Worm (Caenorhabditis elegans) whole organism, early embryonic: ENCODE measurements around the gene jun-1.

ENCODE experiments used
- B0310.2 ChIP-seq: sonication (generic microtip); optimal IDR thresholded peaks from 2 replicates; lab custom pipeline; 2016; ENCODE audit warnings: mild to moderate bottlenecking, missing genetic modification characterization, missing compliant biosample characterization
- F13C5.2 ChIP-seq: sonication (generic microtip); optimal IDR thresholded peaks from 2 replicates; lab custom pipeline; 2017; ENCODE audit warnings: mild to moderate bottlenecking, missing genetic modification characterization, inconsistent platforms, missing compliant biosample characterization
- aly-1 ChIP-seq: sonication (generic microtip); optimal IDR thresholded peaks from 2 replicates; lab custom pipeline; 2016; ENCODE audit warnings: missing genetic modification characterization, missing compliant biosample characterization
- ama-1 ChIP-seq: fragments of 150-350 bp; optimal IDR thresholded peaks from 2 replicates; lab custom pipeline; 2014
- ceh-13 ChIP-seq: fragments of 200-800 bp; sonication (Bioruptor generic); optimal IDR thresholded peaks from 2 replicates; lab custom pipeline; 2018; ENCODE audit warnings: mild to moderate bottlenecking, missing genetic modification characterization, missing compliant biosample characterization
- ceh-36 ChIP-seq: sonication (generic microtip); optimal IDR thresholded peaks from 2 replicates; lab custom pipeline; 2016; ENCODE audit warnings: missing genetic modification characterization, inconsistent platforms, missing compliant biosample characterization
- ets-7 ChIP-seq: sonication (generic microtip); optimal IDR thresholded peaks from 2 replicates; lab custom pipeline; 2016; ENCODE audit warnings: missing genotype, missing genetic modification characterization, missing compliant biosample characterization
- flt-1 ChIP-seq: fragments of 200-800 bp; sonication (Bioruptor generic); IDR thresholded peaks from 2 replicates; pipeline ENCODE4 v1.3.6; 2022; ENCODE audit warnings: missing genetic modification characterization, missing compliant biosample characterization
- hmbx-1 ChIP-seq: sonication (generic microtip); optimal IDR thresholded peaks from 2 replicates; lab custom pipeline; 2016; ENCODE audit warnings: mild to moderate bottlenecking, missing genetic modification characterization, missing compliant biosample characterization
- hmg-4 ChIP-seq: fragments of 200-800 bp; sonication (Bioruptor generic); optimal IDR thresholded peaks from 2 replicates; lab custom pipeline; 2018; ENCODE audit warnings: mild to moderate bottlenecking, missing genetic modification characterization, missing compliant biosample characterization
- hnd-1 ChIP-seq: sonication (generic microtip); optimal IDR thresholded peaks from 2 replicates; lab custom pipeline; 2016; ENCODE audit warnings: missing genetic modification characterization, missing compliant biosample characterization
- pes-1 ChIP-seq: fragments of 200-800 bp; sonication (Bioruptor generic); IDR thresholded peaks from 2 replicates; pipeline ENCODE4 v1.3.6; 2022; ENCODE audit warnings: missing genetic modification reagents, missing genetic modification characterization, missing compliant biosample characterization
- scrt-1 ChIP-seq: fragments of 200-800 bp; sonication (Bioruptor generic); IDR thresholded peaks from 2 replicates; pipeline ENCODE4 v1.3.6; 2022; ENCODE audit warnings: missing genetic modification characterization, missing compliant biosample characterization
- sea-1 ChIP-seq: fragments of 200-800 bp; sonication (Bioruptor generic); conservative IDR thresholded peaks from 2 replicates; pipeline ENCODE4 v1.3.6; 2022; ENCODE audit warnings: missing genetic modification characterization, missing compliant biosample characterization
- tbx-11 ChIP-seq: fragments of 200-800 bp; sonication (Bioruptor generic); IDR thresholded peaks from 2 replicates; pipeline ENCODE4 v1.3.6; 2022; ENCODE audit warnings: missing genetic modification characterization, missing compliant biosample characterization
- tbx-37 ChIP-seq: fragments of 200-800 bp; sonication (Bioruptor generic); conservative IDR thresholded peaks from 2 replicates; pipeline ENCODE4 v1.3.6; 2022; ENCODE audit warnings: missing genetic modification reagents, missing genetic modification characterization, missing compliant biosample characterization
- tra-4 ChIP-seq: sonication (generic microtip); optimal IDR thresholded peaks from 2 replicates; lab custom pipeline; 2017; ENCODE audit warnings: missing genetic modification characterization, missing compliant biosample characterization

Gene jun-1

ce11 chrII:9132338-9132737 lies 19.4 kb downstream of the jun-1 start:
- TF ChIP-seq hmbx-1 (tag; lab: Kevin White, UChicago) (no peak), hmg-4 (GFP tag; lab: Kevin White, UChicago) (no peak), flt-1 (no peak), ama-1 (lab: Kevin White, UChicago) (no peak), scrt-1 (GFP tag; lab: Robert Waterston, UW) (no peak), tra-4 (tag; lab: Kevin White, UChicago) (no peak), ceh-36 (no peak), ets-7 (no peak), tbx-11 (no peak), aly-1 (no peak)

- TF ChIP-seq ets-7 (no peak), tbx-11 (no peak), B0310.2 (tag; lab: Kevin White, UChicago) (no peak), hnd-1 (tag; lab: Kevin White, UChicago) (no peak), tbx-37 (GFP tag; lab: Robert Waterston, UW) (no peak), hmg-4 (GFP tag; lab: Kevin White, UChicago) (no peak), F13C5.2 (tag; lab: Kevin White, UChicago) (no peak), flt-1 (no peak), ceh-13 (GFP tag; lab: Kevin White, UChicago) (no peak), sea-1 (GFP tag; lab: Robert Waterston, UW) (no peak), ama-1 (lab: Kevin White, UChicago) (no peak), scrt-1 (GFP tag; lab: Robert Waterston, UW) (no peak), pes-1 (GFP tag; lab: Robert Waterston, UW) (no peak), hmbx-1 (tag; lab: Kevin White, UChicago) (no peak), aly-1 (no peak), ceh-36 (no peak), tra-4 (tag; lab: Kevin White, UChicago) (no peak)
Observed at ce11 chrII:9135878-9136277, 22.9 kb downstream of the jun-1 start, which contains the start of gene nlp-78. nlp-78 (plus strand) TSS chrII:9136178.

DNA sequence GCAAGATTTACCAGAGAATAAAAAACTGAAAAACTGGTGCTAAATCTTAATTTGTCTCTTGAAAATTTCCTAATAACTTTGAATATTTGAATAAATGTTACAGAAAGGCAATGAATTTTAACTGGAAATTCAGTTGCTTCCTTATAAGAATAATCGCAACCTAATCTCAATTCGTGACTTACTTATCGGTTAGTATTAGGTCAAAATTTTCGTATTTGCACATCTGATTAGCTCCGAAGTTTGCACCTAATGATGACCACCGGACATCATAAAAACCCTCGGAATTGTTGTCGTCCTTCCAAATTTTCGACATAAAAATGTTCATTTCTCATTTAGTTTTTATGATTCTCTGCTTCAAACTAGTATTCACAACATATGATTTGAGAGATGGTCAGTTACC lies 24.8 kb downstream of the jun-1 start, which contains the start of gene C16D2.3:
TSS of gene C16D2.3 (plus strand) at position 301 of the 400 bp plus-strand sequence.
- no peak for TF ChIP-seq ama-1 (lab: Kevin White, UChicago)
- no peak for TF ChIP-seq tbx-11

DNA sequence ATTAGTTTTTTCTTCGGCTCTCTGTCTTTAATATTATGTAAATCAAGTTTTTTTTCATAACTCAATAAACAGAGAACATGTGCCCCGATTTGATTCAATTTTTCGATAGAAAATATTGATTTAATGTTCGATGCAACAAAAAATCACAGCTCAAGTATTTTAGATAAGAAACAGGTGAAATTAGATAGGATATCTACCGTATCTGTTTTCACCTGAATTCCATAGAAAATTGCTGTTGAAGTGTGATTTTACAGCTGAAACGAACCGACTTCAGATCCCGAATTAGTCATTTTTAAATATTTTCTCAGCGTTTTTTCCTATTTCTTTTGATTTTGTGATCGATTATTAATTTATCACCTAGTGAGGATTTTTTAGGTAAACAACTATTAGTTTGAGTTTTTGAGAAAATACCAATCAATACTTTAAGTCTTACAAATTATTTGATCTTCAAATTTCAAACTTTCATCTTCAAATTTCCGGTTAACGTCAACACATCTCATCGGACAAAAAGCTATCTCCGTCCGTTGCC lies 26.3 kb downstream of the jun-1 start, which contains the start of gene Y9C2UA.1:
TSS of gene Y9C2UA.1 (plus strand) at position 479 of the 529 bp plus-strand sequence.
- TF ChIP-seq aly-1 (no peak), tbx-11 (no peak), ceh-13 (GFP tag; lab: Kevin White, UChicago) (no peak), tbx-37 (GFP tag; lab: Robert Waterston, UW) (no peak), hmg-4 (GFP tag; lab: Kevin White, UChicago) (no peak), flt-1 (no peak), ceh-36 (no peak), ama-1 (lab: Kevin White, UChicago) (no peak), sea-1 (GFP tag; lab: Robert Waterston, UW) (no peak)

ce11 chrII:9141110-9141509 lies 28.2 kb downstream of the jun-1 start:
- TF ChIP-seq tbx-37 (GFP tag; lab: Robert Waterston, UW) (no peak), B0310.2 (tag; lab: Kevin White, UChicago) (no peak), aly-1 (no peak)

ce11 chrII:9143795-9144194 lies 30.8 kb downstream of the jun-1 start:
- TF ChIP-seq ceh-13 (GFP tag; lab: Kevin White, UChicago) (no peak), ama-1 (lab: Kevin White, UChicago) (no peak), flt-1 (no peak), sea-1 (GFP tag; lab: Robert Waterston, UW) (no peak), tra-4 (tag; lab: Kevin White, UChicago) (no peak), pes-1 (GFP tag; lab: Robert Waterston, UW) (no peak), tbx-37 (GFP tag; lab: Robert Waterston, UW) (no peak), hmg-4 (GFP tag; lab: Kevin White, UChicago) (no peak), hnd-1 (tag; lab: Kevin White, UChicago) (no peak), scrt-1 (GFP tag; lab: Robert Waterston, UW) (no peak), F13C5.2 (tag; lab: Kevin White, UChicago) (no peak), hmbx-1 (tag; lab: Kevin White, UChicago) (no peak), tbx-11 (no peak), aly-1 (no peak)

DNA sequence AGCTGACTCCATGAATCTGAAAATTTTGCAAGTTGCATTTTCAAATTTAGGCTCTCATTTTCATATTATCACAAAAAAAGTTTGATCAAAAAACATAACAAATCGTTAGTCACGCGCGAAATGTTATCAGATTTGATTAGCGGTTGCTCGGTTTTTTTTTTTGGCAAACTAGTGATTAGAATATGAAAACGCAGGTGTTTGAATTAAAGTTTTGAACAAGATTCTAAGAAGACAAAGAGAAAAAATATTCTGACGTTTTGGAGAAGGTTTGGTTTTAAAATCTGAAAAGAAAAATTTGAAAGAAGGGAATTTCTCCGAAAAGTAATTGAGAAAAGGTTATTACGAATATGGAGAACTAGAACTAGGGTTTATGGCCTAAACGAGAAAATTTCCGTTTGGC lies 31.4 kb downstream of the jun-1 start:
- no peak for TF ChIP-seq hmg-4 (GFP tag; lab: Kevin White, UChicago)
- no peak for TF ChIP-seq scrt-1 (GFP tag; lab: Robert Waterston, UW)
- TF ChIP-seq hnd-1 (tag; lab: Kevin White, UChicago): no peak
- TF ChIP-seq tra-4 (tag; lab: Kevin White, UChicago): no peak
- no peak for TF ChIP-seq ceh-36
- TF ChIP-seq tbx-37 (GFP tag; lab: Robert Waterston, UW): no peak
- no peak for TF ChIP-seq ets-7
- no peak for TF ChIP-seq B0310.2 (tag; lab: Kevin White, UChicago)
- no peak for TF ChIP-seq flt-1
- no peak for TF ChIP-seq hmbx-1 (tag; lab: Kevin White, UChicago)
- no peak for TF ChIP-seq pes-1 (GFP tag; lab: Robert Waterston, UW)
- no peak for TF ChIP-seq sea-1 (GFP tag; lab: Robert Waterston, UW)
- TF ChIP-seq tbx-11: no peak
- no peak for TF ChIP-seq aly-1

DNA sequence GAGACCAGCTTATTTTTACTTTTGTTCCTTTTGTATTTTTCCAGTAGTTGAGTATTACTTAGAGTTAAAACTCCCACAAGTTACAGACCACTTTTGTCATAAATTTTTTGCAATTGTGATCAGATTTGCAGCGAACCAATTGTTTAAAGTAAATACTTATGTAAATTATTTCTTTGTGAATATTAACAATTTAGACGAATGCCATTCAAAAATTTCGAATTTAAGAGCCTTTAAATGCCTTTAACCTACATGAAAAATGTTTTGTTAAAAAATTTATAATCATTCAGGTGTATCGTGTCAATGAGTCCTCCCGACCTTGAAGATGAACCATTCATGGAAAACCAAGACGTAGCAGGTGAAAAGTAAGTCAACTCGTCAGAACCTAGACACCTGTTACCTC lies 33.0 kb downstream of the jun-1 start, which contains the start of gene W07A12.4:
TSS of gene W07A12.4 (plus strand) at position 301 of the 400 bp plus-strand sequence.
- TF ChIP-seq tra-4 (tag; lab: Kevin White, UChicago): no peak
